Fruit fly (Drosophila melanogaster): ENCODE measurements around the gene CG5039.

CG5039 gene

DNA sequence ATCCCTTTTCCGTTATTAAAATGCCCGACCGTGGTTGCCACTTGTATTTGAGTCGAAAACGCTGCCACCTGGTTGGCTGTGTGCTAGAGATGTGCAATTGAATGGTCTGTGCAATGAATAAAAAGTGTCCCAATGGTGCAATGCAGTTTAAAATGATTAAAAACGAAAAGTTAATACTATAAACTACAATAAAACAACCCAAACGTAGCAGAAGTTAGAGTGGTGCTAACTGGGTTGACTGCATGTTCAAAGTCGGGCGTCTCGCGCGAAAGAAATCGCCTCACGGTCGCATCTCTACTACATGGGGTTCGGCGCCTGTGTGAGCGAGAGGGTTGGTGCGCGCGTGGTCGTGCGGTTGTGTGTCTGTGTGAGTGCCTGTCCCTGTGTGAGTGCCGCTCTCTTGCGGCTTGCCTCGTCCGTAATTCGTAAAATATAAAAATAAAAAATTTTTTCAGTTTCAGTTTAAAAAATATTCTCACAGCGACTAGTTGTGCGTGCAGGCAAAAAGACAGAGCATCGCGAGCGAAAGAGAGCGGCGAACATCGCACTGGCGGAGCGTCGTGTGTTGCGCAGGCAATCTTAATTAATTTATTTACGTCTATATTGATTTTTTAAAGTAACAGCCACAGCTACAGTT, 31.5 kb upstream of the CG5039 start (continued):
- peak; percentile 96 for TF ChIP-seq Side (GFP tag; optimal IDR thresholded peaks at IDR 0.05)
- peak; percentile 81 for TF ChIP-seq CG5245 (GFP tag; optimal IDR thresholded peaks at IDR 0.05)
- peak; percentile 94 to 96 for TF ChIP-seq chif (GFP tag; optimal IDR thresholded peaks at IDR 0.05)
- TF ChIP-seq Antp (GFP tag; optimal IDR thresholded peaks at IDR 0.05) = peak; percentile 97
- TF ChIP-seq Hand (GFP tag; optimal IDR thresholded peaks at IDR 0.05) = peak; percentile 85
- peak; percentile 70 for TF ChIP-seq tna (GFP tag; IDR thresholded peaks at IDR 0.05; ENCODE audit: partially characterized antibody)
- peak; percentile 95 for TF ChIP-seq ewg (GFP tag; optimal IDR thresholded peaks at IDR 0.05)
- peak; percentile 89 for TF ChIP-seq Deaf1 (tag; optimal IDR thresholded peaks at IDR 0.05)
- peak; percentile 92 for TF ChIP-seq Dp (GFP tag; optimal IDR thresholded peaks at IDR 0.05)
- peak; percentile 95 for TF ChIP-seq maf-S (GFP tag; optimal IDR thresholded peaks at IDR 0.05)
- TF ChIP-seq CG18764 (GFP tag; optimal IDR thresholded peaks at IDR 0.05) = peak; percentile 87
- TF ChIP-seq zen (tag; optimal IDR thresholded peaks at IDR 0.05) = peak; percentile 83
- 0 out of 2 replicates have a peak, but pooled peaks have one; percentile 40 for TF ChIP-seq dati (GFP tag; IDR thresholded peaks at IDR 0.05)
- peak; percentile 98 for TF ChIP-seq Ets97D (GFP tag; optimal IDR thresholded peaks at IDR 0.05)
- TF ChIP-seq pita (GFP tag; optimal IDR thresholded peaks at IDR 0.05) = no peak
- peak; percentile 90 for TF ChIP-seq Max (GFP tag; optimal IDR thresholded peaks at IDR 0.05)
- TF ChIP-seq Doc2 (GFP tag; IDR thresholded peaks at IDR 0.05) = peak; percentile 69; the same call in 1 of the 2 replicates
- peak; percentile 91 for TF ChIP-seq vvl (GFP tag; IDR thresholded peaks at IDR 0.05)
- no peak for TF ChIP-seq CG4360 (GFP tag; IDR thresholded peaks at IDR 0.05)
- TF ChIP-seq CG11093 (GFP tag; IDR thresholded peaks at IDR 0.05) = peak; percentile 84
- peak; percentile 90 for TF ChIP-seq pb (GFP tag; optimal IDR thresholded peaks at IDR 0.05)
- peak; percentile 91 for TF ChIP-seq CG1647 (GFP tag; optimal IDR thresholded peaks at IDR 0.05)
- TF ChIP-seq Trl (optimal IDR thresholded peaks at IDR 0.05) = peak; percentile 51 to 70
- peak; percentile 97 for TF ChIP-seq Trl (GFP tag; optimal IDR thresholded peaks at IDR 0.05)
- TF ChIP-seq CG18262 (tag; optimal IDR thresholded peaks at IDR 0.05) = peak; percentile 86
- peak; percentile 62 for TF ChIP-seq CG4707 (GFP tag; optimal IDR thresholded peaks at IDR 0.05)
- peak; percentile 81 for TF ChIP-seq Bdp1 (GFP tag; optimal IDR thresholded peaks at IDR 0.05)
- TF ChIP-seq danr (GFP tag; IDR thresholded peaks at IDR 0.05) = peak; percentile 87
- peak; percentile 77 for TF ChIP-seq oc (tag; optimal IDR thresholded peaks at IDR 0.05)
- peak; percentile 76 for TF ChIP-seq disco-r (GFP tag; optimal IDR thresholded peaks at IDR 0.05)
- TF ChIP-seq CG4730 (GFP tag; IDR thresholded peaks at IDR 0.05) = peak; percentile 84
- TF ChIP-seq CG15601 (tag; optimal IDR thresholded peaks at IDR 0.05) = peak; percentile 90
- TF ChIP-seq stc (GFP tag; IDR thresholded peaks at IDR 0.05) = peak; percentile 76
- TF ChIP-seq Opbp (GFP tag; IDR thresholded peaks at IDR 0.05; ENCODE audit: partially characterized antibody) = peak; percentile 84
- peak; percentile 73 for TF ChIP-seq Vsx1 (GFP tag; optimal IDR thresholded peaks at IDR 0.05)
- TF ChIP-seq kah (GFP tag; optimal IDR thresholded peaks at IDR 0.05) = peak; percentile 54
- TF ChIP-seq stwl (tag; optimal IDR thresholded peaks at IDR 0.05) = peak; percentile 81
- peak; percentile 86 for TF ChIP-seq vnd (GFP tag; IDR thresholded peaks at IDR 0.05; ENCODE audit: partially characterized antibody)
- peak; percentile 93 for TF ChIP-seq Atf-2 (GFP tag; optimal IDR thresholded peaks at IDR 0.05)
- peak; percentile 74 for TF ChIP-seq TFAM (GFP tag; optimal IDR thresholded peaks at IDR 0.05)
- peak; percentile 54; the same call in 1 of the 2 replicates for TF ChIP-seq Dip2 (GFP tag; IDR thresholded peaks at IDR 0.05)
- peak; percentile 86 for TF ChIP-seq CG3163 (GFP tag; optimal IDR thresholded peaks at IDR 0.05)
- peak; percentile 91 for TF ChIP-seq onecut (GFP tag; IDR thresholded peaks at IDR 0.05)
- peak; percentile 72 for TF ChIP-seq ab (GFP tag; optimal IDR thresholded peaks at IDR 0.05)
- peak; percentile 67 for TF ChIP-seq CG16779 (GFP tag; IDR thresholded peaks at IDR 0.05)
- peak; percentile 96 to 97 for TF ChIP-seq dpn (GFP tag; optimal IDR thresholded peaks at IDR 0.05)
- peak; percentile 45 for TF ChIP-seq pfk (GFP tag; optimal IDR thresholded peaks at IDR 0.05)
- peak; percentile 87 for TF ChIP-seq NC2α (GFP tag; optimal IDR thresholded peaks at IDR 0.05)
- peak; percentile 90 for TF ChIP-seq CG8924 (tag; optimal IDR thresholded peaks at IDR 0.05)
- TF ChIP-seq CG12391 (tag; optimal IDR thresholded peaks at IDR 0.05) = peak; percentile 95

Measured in whole organism, embryonic.